Fruit fly (Drosophila melanogaster) whole organism, embryonic: ENCODE data around the gene CG33796.
A peak's percentile ranks its signal among the peaks of the same experiment; 100 is the strongest.

Experiments used
- Atf-2 ChIP-seq: fragments of 200-800 bp; sonication (Bioruptor generic); optimal IDR thresholded peaks from 2 replicates; lab custom pipeline; 2016; ENCODE audit warnings: missing biosample characterization, missing genetic modification characterization
- C15 ChIP-seq: fragments of 200-800 bp; sonication (Bioruptor generic); IDR thresholded peaks from 3 replicates; pipeline ENCODE4 v1.3.6; 2022; ENCODE audit warnings: missing biosample characterization, missing genetic modification characterization
- CG10321 ChIP-seq: fragments of 200-800 bp; sonication (Bioruptor generic); IDR thresholded peaks from 2 replicates; pipeline ENCODE4 v1.3.6; 2022; ENCODE audit warnings: missing biosample characterization, missing genetic modification characterization
- CG10543 ChIP-seq: fragments of 200-800 bp; sonication (Bioruptor generic); optimal IDR thresholded peaks from 3 replicates; lab custom pipeline; 2017; ENCODE audit warnings: missing biosample characterization, mild to moderate bottlenecking, missing genetic modification characterization, moderate library complexity
- CG10654 ChIP-seq: fragments of 200-800 bp; sonication (Bioruptor generic); optimal IDR thresholded peaks from 2 replicates; lab custom pipeline; 2016; ENCODE audit warnings: missing biosample characterization, missing genetic modification characterization
- CG10979 ChIP-seq: fragments of 200-800 bp; sonication (Bioruptor generic); optimal IDR thresholded peaks from 2 replicates; lab custom pipeline; 2018; ENCODE audit warnings: missing biosample characterization, mild to moderate bottlenecking, missing genetic modification characterization, moderate library complexity
- CG1233 ChIP-seq: fragments of 200-800 bp; sonication (Bioruptor generic); optimal IDR thresholded peaks from 4 replicates; lab custom pipeline; 2018; ENCODE audit warnings: missing biosample characterization, mild to moderate bottlenecking, missing genetic modification characterization
- CG12744 ChIP-seq: fragments of 200-800 bp; sonication (Bioruptor generic); optimal IDR thresholded peaks from 2 replicates; lab custom pipeline; 2016; ENCODE audit warnings: missing biosample characterization, missing genetic modification characterization
- CG12942 ChIP-seq: fragments of 200-800 bp; sonication (Bioruptor generic); optimal IDR thresholded peaks from 3 replicates; lab custom pipeline; 2016; ENCODE audit warnings: missing biosample characterization, missing genetic modification characterization
- CG13424 ChIP-seq: fragments of 200-800 bp; sonication (Bioruptor generic); optimal IDR thresholded peaks from 2 replicates; lab custom pipeline; 2019; ENCODE audit warnings: missing biosample characterization, mild to moderate bottlenecking, missing genetic modification characterization, moderate library complexity
- CG14965 ChIP-seq: fragments of 200-800 bp; sonication (Bioruptor generic); optimal IDR thresholded peaks from 2 replicates; lab custom pipeline; 2016; ENCODE audit warnings: missing biosample characterization, missing genetic modification characterization, borderline replicate concordance
- CG15601 ChIP-seq: fragments of 200-800 bp; sonication (Bioruptor generic); optimal IDR thresholded peaks from 3 replicates; lab custom pipeline; 2019; ENCODE audit warnings: missing biosample characterization, mild to moderate bottlenecking, missing genetic modification characterization, moderate library complexity
- CG17361 ChIP-seq: fragments of 200-800 bp; sonication (Bioruptor generic); IDR thresholded peaks from 3 replicates; pipeline ENCODE4 v1.3.6; 2022; ENCODE audit warnings: missing biosample characterization, missing genetic modification characterization
- CG17802 ChIP-seq: fragments of 200-800 bp; sonication (Bioruptor generic); optimal IDR thresholded peaks from 2 replicates; lab custom pipeline; 2018; ENCODE audit warnings: missing biosample characterization, mild to moderate bottlenecking, missing genetic modification characterization, moderate library complexity
- CG17912 ChIP-seq: fragments of 200-800 bp; sonication (Bioruptor generic); optimal IDR thresholded peaks from 2 replicates; lab custom pipeline; 2018; ENCODE audit warnings: missing biosample characterization, mild to moderate bottlenecking, missing genetic modification characterization
- CG18619 ChIP-seq: fragments of 200-800 bp; sonication (Bioruptor generic); optimal IDR thresholded peaks from 3 replicates; lab custom pipeline; 2017; ENCODE audit warnings: missing biosample characterization, mild to moderate bottlenecking, missing genetic modification characterization
- CG2120 ChIP-seq: fragments of 200-800 bp; sonication (Bioruptor generic); optimal IDR thresholded peaks from 3 replicates; lab custom pipeline; 2016; ENCODE audit warnings: missing biosample characterization, missing genetic modification characterization
- CG31441 ChIP-seq: fragments of 200-800 bp; sonication (Bioruptor generic); IDR thresholded peaks from 2 replicates; pipeline ENCODE4 v1.3.6; 2022; ENCODE audit warnings: missing biosample characterization, missing genetic modification characterization
- CG32532 ChIP-seq: fragments of 200-800 bp; sonication (Bioruptor generic); IDR thresholded peaks from 2 replicates; pipeline ENCODE4 v1.3.6; 2022; ENCODE audit warnings: missing biosample characterization, missing genetic modification characterization
- CG34224 ChIP-seq: fragments of 200-800 bp; sonication (Bioruptor generic); IDR thresholded peaks from 3 replicates; pipeline ENCODE4 v1.3.6; 2022; ENCODE audit warnings: missing biosample characterization, missing genetic modification characterization; ENCODE audit not compliant: partially characterized antibody
- CG3847 ChIP-seq: fragments of 200-800 bp; sonication (Bioruptor generic); IDR thresholded peaks from 2 replicates; pipeline ENCODE4 v1.3.6; 2022; ENCODE audit warnings: missing biosample characterization, missing genetic modification characterization
- CG6765 ChIP-seq: fragments of 200-800 bp; sonication (Bioruptor generic); optimal IDR thresholded peaks from 3 replicates; lab custom pipeline; 2017; ENCODE audit warnings: missing biosample characterization, mild to moderate bottlenecking, missing genetic modification characterization
- CG8478 ChIP-seq: fragments of >200 bp; optimal IDR thresholded peaks from 2 replicates; lab custom pipeline; 2018
- Chrac-16 ChIP-seq: fragments of 200-800 bp; sonication (Bioruptor generic); optimal IDR thresholded peaks from 3 replicates; lab custom pipeline; 2016; ENCODE audit warnings: missing biosample characterization, missing genetic modification characterization
- Dp ChIP-seq: fragments of 200-800 bp; sonication (Bioruptor generic); optimal IDR thresholded peaks from 2 replicates; lab custom pipeline; 2018; ENCODE audit warnings: missing biosample characterization, mild to moderate bottlenecking, missing genetic modification characterization, moderate library complexity
- E2f1 ChIP-seq: fragments of 200-800 bp; sonication (Bioruptor generic); IDR thresholded peaks from 2 replicates; pipeline ENCODE4 v1.3.6; 2022; ENCODE audit warnings: missing biosample characterization, missing genetic modification characterization
- Ets97D ChIP-seq: fragments of 200-800 bp; sonication (Bioruptor generic); optimal IDR thresholded peaks from 3 replicates; lab custom pipeline; 2016; ENCODE audit warnings: missing biosample characterization, missing genetic modification characterization
- Hr78 ChIP-seq, 2 experiments: fragments of 200-800 bp in 1 of 2; fragments of >200 bp in 1 of 2; sonication (Bioruptor generic) in 1 of 2; optimal IDR thresholded peaks; 2 replicates each; lab custom pipeline; 2017 to 2019; ENCODE audit warnings: missing biosample characterization in 2 of 2, missing genetic modification characterization in 2 of 2, mild to moderate bottlenecking in 1 of 2, moderate library complexity in 1 of 2
- Sry-δ ChIP-seq: fragments of 200-800 bp; sonication (Bioruptor generic); optimal IDR thresholded peaks from 2 replicates; lab custom pipeline; 2016; ENCODE audit warnings: missing biosample characterization, missing genetic modification characterization
- al ChIP-seq: fragments of 200-800 bp; sonication (Bioruptor generic); IDR thresholded peaks from 2 replicates; pipeline ENCODE4 v1.3.6; 2022; ENCODE audit warnings: missing biosample characterization, missing genetic modification characterization
- bsh ChIP-seq, 2 experiments: fragments of 200-800 bp; sonication (Bioruptor generic); optimal IDR thresholded peaks; 2 replicates each; lab custom pipeline; 2017 to 2018; ENCODE audit warnings: mild to moderate bottlenecking in 2 of 2, missing biosample characterization in 2 of 2, missing genetic modification characterization in 2 of 2, moderate library complexity in 1 of 2
- cas ChIP-seq: fragments of 200-800 bp; sonication (Bioruptor generic); IDR thresholded peaks from 2 replicates; pipeline ENCODE4 v1.3.6; 2022; ENCODE audit warnings: missing biosample characterization, missing genetic modification characterization
- cato ChIP-seq: fragments of 200-800 bp; sonication (Bioruptor generic); optimal IDR thresholded peaks from 2 replicates; lab custom pipeline; 2016; ENCODE audit warnings: missing biosample characterization, missing genetic modification characterization, borderline replicate concordance
- crc ChIP-seq: fragments of 200-800 bp; sonication (Bioruptor generic); optimal IDR thresholded peaks from 2 replicates; lab custom pipeline; 2016; ENCODE audit warnings: missing biosample characterization, missing genetic modification characterization
- dmrt99B ChIP-seq: fragments of 200-800 bp; sonication (Bioruptor generic); optimal IDR thresholded peaks from 2 replicates; lab custom pipeline; 2018; ENCODE audit warnings: missing biosample characterization, mild to moderate bottlenecking, missing genetic modification characterization, moderate library complexity
- fd64A ChIP-seq: fragments of 200-800 bp; sonication (Bioruptor generic); optimal IDR thresholded peaks from 3 replicates; lab custom pipeline; 2018; ENCODE audit warnings: missing biosample characterization, mild to moderate bottlenecking, missing genetic modification characterization
- fu2 ChIP-seq: fragments of 200-800 bp; sonication (Bioruptor generic); optimal IDR thresholded peaks from 2 replicates; lab custom pipeline; 2016; ENCODE audit warnings: missing biosample characterization, missing genetic modification characterization
- gcm ChIP-seq: fragments of 200-800 bp; sonication (Bioruptor generic); optimal IDR thresholded peaks from 2 replicates; lab custom pipeline; 2019; ENCODE audit warnings: missing biosample characterization, mild to moderate bottlenecking, missing genetic modification characterization, moderate library complexity
- lab ChIP-seq: fragments of 200-800 bp; sonication (Bioruptor generic); optimal IDR thresholded peaks from 3 replicates; lab custom pipeline; 2017; ENCODE audit warnings: missing biosample characterization, missing genetic modification characterization, mild to moderate bottlenecking, moderate library complexity, missing genetic modification reagents
- lmd ChIP-seq: fragments of 200-800 bp; sonication (Bioruptor generic); IDR thresholded peaks from 2 replicates; pipeline ENCODE4 v1.3.6; 2022; ENCODE audit warnings: missing biosample characterization, missing genetic modification characterization
- pita ChIP-seq: fragments of 200-800 bp; sonication (Bioruptor generic); optimal IDR thresholded peaks from 2 replicates; lab custom pipeline; 2017; ENCODE audit warnings: missing biosample characterization, mild to moderate bottlenecking, missing genetic modification characterization
- ranshi ChIP-seq: fragments of 200-800 bp; sonication (Bioruptor generic); IDR thresholded peaks from 2 replicates; pipeline ENCODE4 v1.3.6; 2022; ENCODE audit warnings: missing biosample characterization, missing genetic modification characterization
- sc ChIP-seq, 3 experiments: fragments of >200 bp in 2 of 3; fragments of 200-800 bp in 1 of 3; sonication (Bioruptor generic) in 1 of 3; optimal IDR thresholded peaks; 2 replicates in 2 of 3; 3 replicates in 1 of 3; lab custom pipeline; 2017; ENCODE audit warnings: mild to moderate bottlenecking in 1 of 3, missing biosample characterization in 1 of 3, missing genetic modification characterization in 1 of 3, missing genetic modification reagents in 1 of 3
- schlank ChIP-seq: fragments of 200-800 bp; sonication (Bioruptor generic); optimal IDR thresholded peaks from 2 replicates; lab custom pipeline; 2018; ENCODE audit warnings: missing biosample characterization, mild to moderate bottlenecking, missing genetic modification characterization
- sens ChIP-seq: fragments of 200-800 bp; sonication (Bioruptor generic); peaks from one replicate; lab custom pipeline; 2016; ENCODE audit warnings: missing biosample characterization, missing genetic modification characterization
- sens-2 ChIP-seq: fragments of 200-800 bp; sonication (Bioruptor generic); IDR thresholded peaks from 2 replicates; pipeline ENCODE4 v1.3.6; 2022; ENCODE audit warnings: missing biosample characterization, missing genetic modification characterization
- slbo ChIP-seq: fragments of 200-800 bp; sonication (Bioruptor generic); IDR thresholded peaks from 2 replicates; pipeline ENCODE4 v1.3.6; 2022; ENCODE audit warnings: missing biosample characterization, missing genetic modification characterization
- tgo ChIP-seq: fragments of 200-800 bp; sonication (Bioruptor generic); IDR thresholded peaks from 3 replicates; pipeline ENCODE4 v1.3.6; 2022; ENCODE audit warnings: missing biosample characterization, missing genetic modification characterization
- zen ChIP-seq: fragments of 200-800 bp; sonication (Bioruptor generic); optimal IDR thresholded peaks from 3 replicates; lab custom pipeline; 2018; ENCODE audit warnings: missing biosample characterization, mild to moderate bottlenecking, missing genetic modification characterization, moderate library complexity

The CG33796 gene

dm6 chr3L:16161847-16162556, 7.9 kb downstream of the CG33796 start (continued):
- no peak for TF ChIP-seq Ets97D
- no peak for TF ChIP-seq fd64A (GFP tag; lab: Kevin White, UChicago)
- no peak for TF ChIP-seq C15 (GFP tag; lab: Robert Waterston, UW)
- no peak for TF ChIP-seq CG8478 (lab: Kevin White, UChicago)
- TF ChIP-seq E2f1 (GFP tag; lab: Robert Waterston, UW) = peak; percentile 41
- peak; percentile 80 for TF ChIP-seq CG15601 (tag; lab: Kevin White, UChicago)
- peak; percentile 75 to 78 for TF ChIP-seq bsh (GFP tag; optimal IDR thresholded peaks at IDR 0.05; lab: Kevin White, UChicago)
- TF ChIP-seq Hr78 (GFP tag; optimal IDR thresholded peaks at IDR 0.05; lab: Kevin White, UChicago) = peak in 1 of 2 experiments; percentile 49
- TF ChIP-seq CG1233 (GFP tag; lab: Kevin White, UChicago) = peak; percentile 51
- peak; percentile 76 for TF ChIP-seq CG17361 (GFP tag; lab: Robert Waterston, UW)
- TF ChIP-seq CG2120 = peak; percentile 90
- TF ChIP-seq Chrac-16 (GFP tag; lab: Kevin White, UChicago) = peak; percentile 62
- peak; percentile 87 for TF ChIP-seq sens (GFP tag; lab: Kevin White, UChicago)
- no peak for TF ChIP-seq Dp (GFP tag; lab: Kevin White, UChicago)
- peak; percentile 72 for TF ChIP-seq CG32532 (GFP tag; lab: Robert Waterston, UW)
- TF ChIP-seq gcm (GFP tag; lab: Kevin White, UChicago) = peak; percentile 67
- peak; percentile 64 for TF ChIP-seq lmd (GFP tag; lab: Robert Waterston, UW)
- peak; percentile 79 for TF ChIP-seq CG10543 (GFP tag; lab: Kevin White, UChicago)
- TF ChIP-seq CG17912 (GFP tag; lab: Kevin White, UChicago) = no peak
- TF ChIP-seq ranshi (GFP tag; lab: Robert Waterston, UW) = no peak
- peak; percentile 85 for TF ChIP-seq CG13424
- peak; percentile 85 for TF ChIP-seq dmrt99B (tag; lab: Kevin White, UChicago)
- peak; percentile 76 for TF ChIP-seq CG18619 (GFP tag; lab: Kevin White, UChicago)
- TF ChIP-seq sc (optimal IDR thresholded peaks at IDR 0.05; lab: Kevin White, UChicago) = no peak
- TF ChIP-seq sc (GFP tag; optimal IDR thresholded peaks at IDR 0.05; lab: Kevin White, UChicago) = peak; percentile 18
- peak; percentile 68 for TF ChIP-seq CG6765 (GFP tag; lab: Kevin White, UChicago)
- TF ChIP-seq CG34224 (GFP tag; lab: Robert Waterston, UW) = no peak
- TF ChIP-seq crc = peak; percentile 72
- peak; percentile 44; the same call in 1 of the 2 replicates for TF ChIP-seq sens-2 (GFP tag; lab: Robert Waterston, UW)
- TF ChIP-seq CG10321 (GFP tag; lab: Robert Waterston, UW) = no peak
- peak; percentile 38 for TF ChIP-seq cato (GFP tag; lab: Kevin White, UChicago)
- TF ChIP-seq CG12744 (GFP tag; lab: Kevin White, UChicago) = peak; percentile 23
- TF ChIP-seq CG10979 (tag; lab: Kevin White, UChicago) = peak; percentile 71
- no peak for TF ChIP-seq pita (GFP tag; lab: Kevin White, UChicago)
- TF ChIP-seq slbo = peak; percentile 75
- TF ChIP-seq schlank (tag; lab: Kevin White, UChicago) = peak; percentile 11
- TF ChIP-seq CG31441 (GFP tag; lab: Robert Waterston, UW) = peak; percentile 77
- peak; percentile 69; the same call in 2 of the 3 replicates for TF ChIP-seq tgo (GFP tag; lab: Robert Waterston, UW)
- peak; percentile 84 for TF ChIP-seq fu2 (GFP tag; lab: Kevin White, UChicago)
- TF ChIP-seq CG17802 (tag; lab: Kevin White, UChicago) = no peak
- no peak for TF ChIP-seq cas (GFP tag; lab: Robert Waterston, UW)
- TF ChIP-seq Sry-δ = peak; percentile 14
- 0 out of 2 replicates have a peak, but pooled peaks have one; percentile 48 for TF ChIP-seq al
- TF ChIP-seq CG12942 (GFP tag; lab: Kevin White, UChicago) = peak; percentile 32
- TF ChIP-seq lab (GFP tag; lab: Kevin White, UChicago) = peak; percentile 89
- no peak for TF ChIP-seq zen
- peak; percentile 67 for TF ChIP-seq CG3847 (GFP tag; lab: Robert Waterston, UW)
- TF ChIP-seq CG14965 = no peak
- peak; percentile 25 for TF ChIP-seq CG10654 (GFP tag; lab: Kevin White, UChicago)
- TF ChIP-seq Atf-2 (GFP tag; lab: Kevin White, UChicago) = peak; percentile 48
